Worm (Caenorhabditis elegans) whole organism, early embryonic: ENCODE results near the gene cutl-21.

ENCODE experiments used
- B0310.2 ChIP-seq: sonication (generic microtip); optimal IDR thresholded peaks from 2 replicates; lab custom pipeline; 2016; ENCODE audit warnings: mild to moderate bottlenecking, missing genetic modification characterization, missing compliant biosample characterization
- F13C5.2 ChIP-seq: sonication (generic microtip); optimal IDR thresholded peaks from 2 replicates; lab custom pipeline; 2017; ENCODE audit warnings: mild to moderate bottlenecking, missing genetic modification characterization, inconsistent platforms, missing compliant biosample characterization
- aly-1 ChIP-seq: sonication (generic microtip); optimal IDR thresholded peaks from 2 replicates; lab custom pipeline; 2016; ENCODE audit warnings: missing genetic modification characterization, missing compliant biosample characterization
- ama-1 ChIP-seq: fragments of 150-350 bp; optimal IDR thresholded peaks from 2 replicates; lab custom pipeline; 2014
- ceh-13 ChIP-seq: fragments of 200-800 bp; sonication (Bioruptor generic); optimal IDR thresholded peaks from 2 replicates; lab custom pipeline; 2018; ENCODE audit warnings: mild to moderate bottlenecking, missing genetic modification characterization, missing compliant biosample characterization
- ceh-36 ChIP-seq: sonication (generic microtip); optimal IDR thresholded peaks from 2 replicates; lab custom pipeline; 2016; ENCODE audit warnings: missing genetic modification characterization, inconsistent platforms, missing compliant biosample characterization
- ets-7 ChIP-seq: sonication (generic microtip); optimal IDR thresholded peaks from 2 replicates; lab custom pipeline; 2016; ENCODE audit warnings: missing genotype, missing genetic modification characterization, missing compliant biosample characterization
- flt-1 ChIP-seq: fragments of 200-800 bp; sonication (Bioruptor generic); IDR thresholded peaks from 2 replicates; pipeline ENCODE4 v1.3.6; 2022; ENCODE audit warnings: missing genetic modification characterization, missing compliant biosample characterization
- hmbx-1 ChIP-seq: sonication (generic microtip); optimal IDR thresholded peaks from 2 replicates; lab custom pipeline; 2016; ENCODE audit warnings: mild to moderate bottlenecking, missing genetic modification characterization, missing compliant biosample characterization
- hmg-4 ChIP-seq: fragments of 200-800 bp; sonication (Bioruptor generic); optimal IDR thresholded peaks from 2 replicates; lab custom pipeline; 2018; ENCODE audit warnings: mild to moderate bottlenecking, missing genetic modification characterization, missing compliant biosample characterization
- hnd-1 ChIP-seq: sonication (generic microtip); optimal IDR thresholded peaks from 2 replicates; lab custom pipeline; 2016; ENCODE audit warnings: missing genetic modification characterization, missing compliant biosample characterization
- pes-1 ChIP-seq: fragments of 200-800 bp; sonication (Bioruptor generic); IDR thresholded peaks from 2 replicates; pipeline ENCODE4 v1.3.6; 2022; ENCODE audit warnings: missing genetic modification reagents, missing genetic modification characterization, missing compliant biosample characterization
- scrt-1 ChIP-seq: fragments of 200-800 bp; sonication (Bioruptor generic); IDR thresholded peaks from 2 replicates; pipeline ENCODE4 v1.3.6; 2022; ENCODE audit warnings: missing genetic modification characterization, missing compliant biosample characterization
- sea-1 ChIP-seq: fragments of 200-800 bp; sonication (Bioruptor generic); conservative IDR thresholded peaks from 2 replicates; pipeline ENCODE4 v1.3.6; 2022; ENCODE audit warnings: missing genetic modification characterization, missing compliant biosample characterization
- tbx-11 ChIP-seq: fragments of 200-800 bp; sonication (Bioruptor generic); IDR thresholded peaks from 2 replicates; pipeline ENCODE4 v1.3.6; 2022; ENCODE audit warnings: missing genetic modification characterization, missing compliant biosample characterization
- tbx-37 ChIP-seq: fragments of 200-800 bp; sonication (Bioruptor generic); conservative IDR thresholded peaks from 2 replicates; pipeline ENCODE4 v1.3.6; 2022; ENCODE audit warnings: missing genetic modification reagents, missing genetic modification characterization, missing compliant biosample characterization
- tra-4 ChIP-seq: sonication (generic microtip); optimal IDR thresholded peaks from 2 replicates; lab custom pipeline; 2017; ENCODE audit warnings: missing genetic modification characterization, missing compliant biosample characterization

Gene cutl-21

ce11 chrX:1018586-1018985 is 14.4 kb downstream of the cutl-21 start:
- no peak for TF ChIP-seq hmbx-1 (tag; lab: Kevin White, UChicago)
- no peak for TF ChIP-seq flt-1 (GFP tag; lab: Robert Waterston, UW)
- no peak for TF ChIP-seq aly-1 (tag; lab: Kevin White, UChicago)
- TF ChIP-seq hnd-1 (tag; lab: Kevin White, UChicago), result no peak
- TF ChIP-seq ceh-36, result no peak
- TF ChIP-seq sea-1, result no peak
- no peak for TF ChIP-seq ets-7 (tag; lab: Kevin White, UChicago)
- TF ChIP-seq ama-1, result no peak
- no peak for TF ChIP-seq F13C5.2 (tag; lab: Kevin White, UChicago)
- TF ChIP-seq ceh-13 (GFP tag; lab: Kevin White, UChicago), result no peak

DNA sequence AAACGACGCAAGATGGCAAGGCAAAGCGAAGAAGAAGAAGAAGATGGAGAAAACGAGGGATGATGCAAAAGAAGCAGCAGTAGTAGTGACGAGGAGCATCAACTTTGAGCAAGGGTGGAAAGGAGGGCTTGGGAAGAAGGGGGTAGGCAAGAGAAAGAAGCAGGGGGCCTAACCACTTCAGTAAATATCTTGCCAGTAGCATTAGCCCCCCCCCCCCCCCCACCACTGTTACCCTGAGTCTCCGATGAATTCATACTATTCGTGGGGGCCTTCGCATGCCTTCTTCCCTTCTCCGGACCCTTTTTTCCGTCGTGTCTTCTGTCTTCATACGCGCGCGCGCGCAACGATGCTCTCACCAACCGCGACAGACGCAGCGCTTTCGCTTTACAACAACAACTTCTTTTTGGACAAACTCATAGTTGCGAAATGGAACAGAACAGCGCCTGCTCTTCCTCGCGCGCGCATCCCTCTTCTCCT is 17.7 kb downstream of the cutl-21 start:
- TF ChIP-seq hnd-1 (tag; lab: Kevin White, UChicago) (no peak), F13C5.2 (tag; lab: Kevin White, UChicago) (peak; percentile 22), hmg-4 (GFP tag; lab: Kevin White, UChicago) (peak; percentile 79), tbx-37 (no peak)

ce11 chrX:1025010-1025409 is 20.9 kb downstream of the cutl-21 start, which contains the start of gene F55A4.3:
Gene F55A4.3, minus strand, starts transcription at chrX:1025110.
- TF ChIP-seq ama-1 (no peak), flt-1 (GFP tag; lab: Robert Waterston, UW) (no peak)

ce11 chrX:1026722-1027121 is 22.6 kb downstream of the cutl-21 start:
- no peak for TF ChIP-seq pes-1 (GFP tag; lab: Robert Waterston, UW)
- no peak for TF ChIP-seq aly-1 (tag; lab: Kevin White, UChicago)
- no peak for TF ChIP-seq ceh-13 (GFP tag; lab: Kevin White, UChicago)
- TF ChIP-seq ets-7 (tag; lab: Kevin White, UChicago), result no peak
- TF ChIP-seq tra-4 (tag; lab: Kevin White, UChicago), result no peak
- TF ChIP-seq ceh-36, result no peak
- TF ChIP-seq tbx-37, result no peak
- TF ChIP-seq hmbx-1 (tag; lab: Kevin White, UChicago), result no peak
- TF ChIP-seq flt-1 (GFP tag; lab: Robert Waterston, UW), result no peak
- no peak for TF ChIP-seq B0310.2 (tag; lab: Kevin White, UChicago)
- TF ChIP-seq ama-1, result no peak
- no peak for TF ChIP-seq scrt-1 (GFP tag; lab: Robert Waterston, UW)
- no peak for TF ChIP-seq hmg-4 (GFP tag; lab: Kevin White, UChicago)
- TF ChIP-seq tbx-11 (GFP tag; lab: Robert Waterston, UW), result no peak
- no peak for TF ChIP-seq hnd-1 (tag; lab: Kevin White, UChicago)
- TF ChIP-seq F13C5.2 (tag; lab: Kevin White, UChicago), result no peak
- TF ChIP-seq sea-1, result no peak

- TF ChIP-seq scrt-1 (GFP tag; lab: Robert Waterston, UW) (no peak), B0310.2 (tag; lab: Kevin White, UChicago) (no peak), F13C5.2 (tag; lab: Kevin White, UChicago) (no peak), flt-1 (GFP tag; lab: Robert Waterston, UW) (no peak), ceh-36 (no peak), pes-1 (GFP tag; lab: Robert Waterston, UW) (no peak), tra-4 (tag; lab: Kevin White, UChicago) (no peak), hnd-1 (tag; lab: Kevin White, UChicago) (no peak), hmg-4 (GFP tag; lab: Kevin White, UChicago) (no peak), hmbx-1 (tag; lab: Kevin White, UChicago) (no peak), ama-1 (no peak), tbx-37 (no peak), ets-7 (tag; lab: Kevin White, UChicago) (no peak), ceh-13 (GFP tag; lab: Kevin White, UChicago) (no peak), sea-1 (no peak), tbx-11 (GFP tag; lab: Robert Waterston, UW) (no peak), aly-1 (tag; lab: Kevin White, UChicago) (no peak)
These were observed 23.2 kb downstream of the cutl-21 start for ce11 chrX:1027370-1027769.

DNA sequence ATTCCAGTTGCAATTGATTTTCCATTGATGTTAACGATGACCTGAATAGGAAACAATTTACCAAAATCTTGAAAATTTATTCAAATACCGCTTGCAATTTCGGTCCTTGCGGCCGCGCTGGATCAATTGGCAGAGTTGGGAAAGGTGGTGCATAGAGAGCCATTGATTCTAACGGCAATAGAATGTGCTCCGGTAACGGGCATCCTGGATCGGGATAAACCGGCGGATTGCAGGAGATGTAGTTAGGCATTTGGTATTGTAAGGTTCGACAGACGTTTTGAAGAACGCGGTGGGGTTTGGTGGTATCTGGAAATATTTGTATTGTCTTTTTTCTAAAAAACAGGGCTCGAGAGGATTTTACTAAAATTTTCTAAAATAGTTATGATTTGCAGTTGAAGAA is 26.7 kb downstream of the cutl-21 start:
- TF ChIP-seq scrt-1 (GFP tag; lab: Robert Waterston, UW) (no peak), ceh-36 (no peak), hmg-4 (GFP tag; lab: Kevin White, UChicago) (no peak)

DNA sequence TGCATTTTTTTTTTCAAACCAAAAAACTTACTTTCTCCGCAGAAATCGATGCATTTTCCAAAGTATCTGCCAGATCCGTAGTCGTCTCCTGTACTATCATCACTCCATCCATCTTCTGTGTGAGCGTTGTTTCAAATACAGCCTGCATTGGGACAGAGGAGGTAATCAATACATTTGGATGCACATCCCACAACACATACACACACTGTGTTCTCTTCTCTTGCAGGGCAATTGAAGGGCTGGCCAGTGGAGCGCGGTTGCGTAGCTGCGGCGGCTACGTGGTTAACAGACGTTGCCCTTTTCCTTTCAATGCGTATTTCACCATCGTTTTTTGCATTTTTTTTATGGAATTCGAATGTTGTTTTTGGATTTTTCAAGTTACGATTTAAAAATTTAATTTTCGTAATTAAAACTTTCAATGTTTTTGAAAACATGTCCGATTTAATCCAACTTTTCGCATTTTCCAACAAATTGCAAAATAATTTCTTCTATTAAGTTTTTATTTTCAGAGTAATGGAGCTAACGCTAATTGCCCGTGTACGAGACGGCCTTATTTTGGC is 31.0 kb downstream of the cutl-21 start, which contains the start of the genes stau-1 and sec-22:
TSS of gene stau-1 (minus strand) at position 248 of the 560 bp plus-strand sequence.
TSS of gene sec-22 (plus strand) at position 510 of the 560 bp plus-strand sequence.
- TF ChIP-seq tbx-37 (no peak), ets-7 (tag; lab: Kevin White, UChicago) (no peak), sea-1 (no peak), ceh-36 (no peak), tra-4 (tag; lab: Kevin White, UChicago) (no peak), hmg-4 (GFP tag; lab: Kevin White, UChicago) (peak; percentile 48), tbx-11 (GFP tag; lab: Robert Waterston, UW) (no peak), F13C5.2 (tag; lab: Kevin White, UChicago) (peak; percentile 53), hmbx-1 (tag; lab: Kevin White, UChicago) (no peak)

DNA sequence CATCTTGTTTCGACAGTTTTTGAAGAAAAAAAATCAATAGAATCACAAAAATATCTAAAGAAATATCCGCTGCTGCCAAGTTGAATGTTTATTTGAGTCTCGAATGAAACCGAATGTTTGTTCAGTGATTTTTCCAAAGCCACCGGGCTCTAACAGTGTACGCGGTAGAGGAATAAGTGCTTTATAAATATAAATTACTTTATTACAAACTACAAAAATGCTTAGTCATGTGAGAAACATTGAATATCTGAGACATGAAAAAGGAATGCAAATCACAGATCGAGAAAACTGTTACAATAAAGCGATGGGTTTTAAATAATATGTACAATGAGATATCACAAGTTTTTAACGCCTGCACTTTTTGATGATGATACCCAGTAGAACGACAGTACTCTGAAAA is 34.2 kb downstream of the cutl-21 start, which contains the start of gene F55A4.7:
TSS of gene F55A4.7 (minus strand) at position 101 of the 400 bp plus-strand sequence.
- no peak for TF ChIP-seq B0310.2 (tag; lab: Kevin White, UChicago)
- no peak for TF ChIP-seq ama-1
- no peak for TF ChIP-seq scrt-1 (GFP tag; lab: Robert Waterston, UW)
- TF ChIP-seq sea-1, result no peak
- no peak for TF ChIP-seq hmg-4 (GFP tag; lab: Kevin White, UChicago)
- no peak for TF ChIP-seq pes-1 (GFP tag; lab: Robert Waterston, UW)
- TF ChIP-seq tbx-37, result no peak
- TF ChIP-seq aly-1 (tag; lab: Kevin White, UChicago), result no peak
- no peak for TF ChIP-seq tra-4 (tag; lab: Kevin White, UChicago)
- TF ChIP-seq F13C5.2 (tag; lab: Kevin White, UChicago), result no peak
- no peak for TF ChIP-seq ets-7 (tag; lab: Kevin White, UChicago)
- TF ChIP-seq hnd-1 (tag; lab: Kevin White, UChicago), result no peak
- TF ChIP-seq hmbx-1 (tag; lab: Kevin White, UChicago), result no peak
